Fruit fly (Drosophila melanogaster) whole organism, embryonic: ENCODE data around the gene Pak.

Source experiments
- Atf6 ChIP-seq: fragments of 200-800 bp; sonication (Bioruptor generic); IDR thresholded peaks from 2 replicates; pipeline ENCODE4 v1.3.6; 2022; ENCODE audit warnings: missing biosample characterization, missing genetic modification characterization
- B-H1 ChIP-seq: fragments of 200-800 bp; sonication (Bioruptor generic); IDR thresholded peaks from 3 replicates; pipeline ENCODE4 v1.3.6; 2022; ENCODE audit warnings: missing biosample characterization, missing genetic modification characterization
- CG11723 ChIP-seq: fragments of 200-800 bp; sonication (Bioruptor generic); optimal IDR thresholded peaks from 2 replicates; lab custom pipeline; 2017; ENCODE audit warnings: missing biosample characterization, mild to moderate bottlenecking, missing genetic modification characterization
- CG12104 ChIP-seq: fragments of 200-800 bp; sonication (Bioruptor generic); optimal IDR thresholded peaks from 3 replicates; lab custom pipeline; 2016; ENCODE audit warnings: missing biosample characterization, missing genetic modification characterization
- CG13287 ChIP-seq: fragments of 200-800 bp; sonication (Bioruptor generic); IDR thresholded peaks from 2 replicates; pipeline ENCODE4 v1.3.6; 2022; ENCODE audit warnings: missing biosample characterization, missing genetic modification characterization; ENCODE audit not compliant: partially characterized antibody
- CG13296 ChIP-seq: fragments of 200-800 bp; sonication (Bioruptor generic); optimal IDR thresholded peaks from 3 replicates; lab custom pipeline; 2018; ENCODE audit warnings: missing biosample characterization, mild to moderate bottlenecking, missing genetic modification characterization
- CG14050 ChIP-seq: fragments of 200-800 bp; sonication (Bioruptor generic); IDR thresholded peaks from 3 replicates; pipeline ENCODE4 v1.3.6; 2022; ENCODE audit warnings: missing biosample characterization, missing genetic modification characterization
- CG17385 ChIP-seq: fragments of 200-800 bp; sonication (Bioruptor generic); optimal IDR thresholded peaks from 3 replicates; lab custom pipeline; 2018; ENCODE audit warnings: missing biosample characterization, mild to moderate bottlenecking, missing genetic modification characterization
- CG1792 ChIP-seq: fragments of 200-800 bp; sonication (Bioruptor generic); optimal IDR thresholded peaks from 2 replicates; lab custom pipeline; 2016; ENCODE audit warnings: missing biosample characterization, missing genetic modification characterization
- CG2875 ChIP-seq: fragments of 200-800 bp; sonication (Bioruptor generic); optimal IDR thresholded peaks from 2 replicates; lab custom pipeline; 2017; ENCODE audit warnings: missing biosample characterization, mild to moderate bottlenecking, missing genetic modification characterization, missing genetic modification reagents
- CG30431 ChIP-seq: fragments of 200-800 bp; sonication (Bioruptor generic); optimal IDR thresholded peaks from 2 replicates; lab custom pipeline; 2017; ENCODE audit warnings: missing biosample characterization, missing genetic modification characterization
- CG31224 ChIP-seq: fragments of 200-800 bp; sonication (Bioruptor generic); IDR thresholded peaks from 2 replicates; pipeline ENCODE4 v1.3.6; 2022; ENCODE audit warnings: missing biosample characterization, missing genetic modification characterization
- CG31441 ChIP-seq: fragments of 200-800 bp; sonication (Bioruptor generic); IDR thresholded peaks from 2 replicates; pipeline ENCODE4 v1.3.6; 2022; ENCODE audit warnings: missing biosample characterization, missing genetic modification characterization
- CG3163 ChIP-seq: fragments of 200-800 bp; sonication (Bioruptor generic); optimal IDR thresholded peaks from 3 replicates; lab custom pipeline; 2016; ENCODE audit warnings: missing biosample characterization, missing genetic modification characterization
- CG33557 ChIP-seq: fragments of 200-800 bp; sonication (Bioruptor generic); optimal IDR thresholded peaks from 2 replicates; lab custom pipeline; 2019; ENCODE audit warnings: missing biosample characterization, mild to moderate bottlenecking, missing genetic modification characterization, moderate library complexity
- CG4404 ChIP-seq: fragments of 200-800 bp; sonication (Bioruptor generic); IDR thresholded peaks from 2 replicates; pipeline ENCODE4 v1.3.6; 2022; ENCODE audit warnings: missing biosample characterization, missing genetic modification characterization
- CG7556 ChIP-seq: fragments of 200-800 bp; sonication (Bioruptor generic); optimal IDR thresholded peaks from 2 replicates; lab custom pipeline; 2017; ENCODE audit warnings: missing biosample characterization, mild to moderate bottlenecking, missing genetic modification characterization
- CG9727 ChIP-seq: fragments of 200-800 bp; sonication (Bioruptor generic); optimal IDR thresholded peaks from 3 replicates; lab custom pipeline; 2017; ENCODE audit warnings: missing biosample characterization, mild to moderate bottlenecking, missing genetic modification characterization
- CG9797 ChIP-seq: fragments of 200-800 bp; sonication (Bioruptor generic); optimal IDR thresholded peaks from 3 replicates; lab custom pipeline; 2018; ENCODE audit warnings: missing biosample characterization, mild to moderate bottlenecking, missing genetic modification characterization
- Chrac-16 ChIP-seq: fragments of 200-800 bp; sonication (Bioruptor generic); optimal IDR thresholded peaks from 3 replicates; lab custom pipeline; 2016; ENCODE audit warnings: missing biosample characterization, missing genetic modification characterization
- Dip2 ChIP-seq: fragments of 200-800 bp; sonication (Bioruptor generic); IDR thresholded peaks from 2 replicates; pipeline ENCODE4 v1.3.6; 2022; ENCODE audit warnings: missing biosample characterization, missing genetic modification characterization
- Dp ChIP-seq: fragments of 200-800 bp; sonication (Bioruptor generic); optimal IDR thresholded peaks from 2 replicates; lab custom pipeline; 2018; ENCODE audit warnings: missing biosample characterization, mild to moderate bottlenecking, missing genetic modification characterization, moderate library complexity
- Elba2 ChIP-seq: fragments of 200-800 bp; sonication (Bioruptor generic); optimal IDR thresholded peaks from 3 replicates; lab custom pipeline; 2016; ENCODE audit warnings: missing biosample characterization, missing genetic modification characterization
- Gsc ChIP-seq: fragments of 200-800 bp; sonication (Bioruptor generic); IDR thresholded peaks from 2 replicates; pipeline ENCODE4 v1.3.6; 2022; ENCODE audit warnings: missing biosample characterization, missing genetic modification characterization
- Mes4 ChIP-seq: fragments of 200-800 bp; sonication (Bioruptor generic); optimal IDR thresholded peaks from 2 replicates; lab custom pipeline; 2016; ENCODE audit warnings: missing biosample characterization, missing genetic modification characterization
- Ptx1 ChIP-seq: fragments of 200-800 bp; sonication (Bioruptor generic); IDR thresholded peaks from 2 replicates; pipeline ENCODE4 v1.3.6; 2022; ENCODE audit warnings: missing biosample characterization, missing genetic modification characterization
- Sin3A ChIP-seq: fragments of >200 bp; optimal IDR thresholded peaks from 2 replicates; lab custom pipeline; 2018
- Sox102F ChIP-seq: fragments of 200-800 bp; sonication (Bioruptor generic); optimal IDR thresholded peaks from 2 replicates; lab custom pipeline; 2018; ENCODE audit warnings: missing biosample characterization, mild to moderate bottlenecking, missing genetic modification characterization, moderate library complexity
- ap ChIP-seq: fragments of 200-800 bp; sonication (Bioruptor generic); IDR thresholded peaks from 2 replicates; pipeline ENCODE4 v1.3.6; 2022; ENCODE audit warnings: missing biosample characterization, missing genetic modification characterization
- br ChIP-seq: fragments of >200 bp; optimal IDR thresholded peaks from 2 replicates; lab custom pipeline; 2017
- cg ChIP-seq: fragments of 200-800 bp; sonication (Bioruptor generic); optimal IDR thresholded peaks from 3 replicates; lab custom pipeline; 2019; ENCODE audit warnings: missing biosample characterization, mild to moderate bottlenecking, missing genetic modification characterization, moderate library complexity
- dimm ChIP-seq: fragments of 200-800 bp; sonication (Bioruptor generic); IDR thresholded peaks from 2 replicates; pipeline ENCODE4 v1.3.6; 2022; ENCODE audit warnings: missing biosample characterization, missing genetic modification characterization
- ems ChIP-seq: fragments of 200-800 bp; sonication (Bioruptor generic); optimal IDR thresholded peaks from 3 replicates; lab custom pipeline; 2016; ENCODE audit warnings: missing biosample characterization, missing genetic modification characterization
- ewg ChIP-seq: fragments of 200-800 bp; sonication (Bioruptor generic); optimal IDR thresholded peaks from 3 replicates; lab custom pipeline; 2017; ENCODE audit warnings: mild to moderate bottlenecking, missing biosample characterization, missing genetic modification reagents, missing genetic modification characterization
- inv ChIP-seq: fragments of 200-800 bp; sonication (Bioruptor generic); IDR thresholded peaks from 2 replicates; pipeline ENCODE4 v1.3.6; 2022; ENCODE audit warnings: missing biosample characterization, missing genetic modification characterization; ENCODE audit not compliant: partially characterized antibody
- jigr1 ChIP-seq: fragments of 200-800 bp; sonication (Bioruptor generic); IDR thresholded peaks from 3 replicates; pipeline ENCODE4 v1.3.6; 2022; ENCODE audit warnings: missing biosample characterization, missing genetic modification characterization
- lbe ChIP-seq: fragments of 200-800 bp; sonication (Bioruptor generic); optimal IDR thresholded peaks from 2 replicates; lab custom pipeline; 2016; ENCODE audit warnings: missing biosample characterization, mild to moderate bottlenecking, missing genetic modification characterization
- lilli ChIP-seq: fragments of 200-800 bp; sonication (Bioruptor generic); optimal IDR thresholded peaks from 3 replicates; lab custom pipeline; 2016; ENCODE audit warnings: missing biosample characterization, missing genetic modification characterization
- lola ChIP-seq, 3 experiments: fragments of >200 bp in 2 of 3; fragments of 200-800 bp in 1 of 3; sonication (Bioruptor generic) in 1 of 3; optimal IDR thresholded peaks; 2 replicates each; lab custom pipeline; 2017 to 2019; ENCODE audit warnings: missing biosample characterization in 3 of 3, missing genetic modification characterization in 3 of 3, mild to moderate bottlenecking in 1 of 3, moderate library complexity in 1 of 3
- maf-S ChIP-seq: fragments of 200-800 bp; sonication (Bioruptor generic); optimal IDR thresholded peaks from 2 replicates; lab custom pipeline; 2016; ENCODE audit warnings: missing biosample characterization, missing genetic modification characterization
- pan ChIP-seq, 4 experiments: fragments of >200 bp in 3 of 4; fragments of 200-800 bp in 1 of 4; sonication (Bioruptor generic) in 1 of 4; optimal IDR thresholded peaks in 3 of 4; IDR thresholded peaks in 1 of 4; 2 replicates each; pipeline versions ENCODE4 v1.3.6 to Lab custom; 2017 to 2022; ENCODE audit warnings: missing biosample characterization in 2 of 4, missing genetic modification characterization in 2 of 4, mixed read lengths in 1 of 4
- pho ChIP-seq: fragments of 200-800 bp; sonication (Bioruptor generic); optimal IDR thresholded peaks from 2 replicates; lab custom pipeline; 2016; ENCODE audit warnings: missing biosample characterization, missing genetic modification characterization
- pnt ChIP-seq: fragments of 200-800 bp; sonication (Bioruptor generic); optimal IDR thresholded peaks from 3 replicates; lab custom pipeline; 2016; ENCODE audit warnings: missing biosample characterization, missing genetic modification characterization
- prd ChIP-seq, 3 experiments: fragments of >200 bp in 2 of 3; fragments of 200-800 bp in 1 of 3; sonication (Bioruptor generic) in 1 of 3; optimal IDR thresholded peaks in 2 of 3; IDR thresholded peaks in 1 of 3; 2 replicates in 2 of 3; 3 replicates in 1 of 3; pipeline versions ENCODE4 v1.3.6 to Lab custom; 2017 to 2022; ENCODE audit warnings: missing biosample characterization in 1 of 3, missing genetic modification characterization in 1 of 3
- rib ChIP-seq: fragments of 200-800 bp; sonication (Bioruptor generic); IDR thresholded peaks from 2 replicates; pipeline ENCODE4 v1.3.6; 2022; ENCODE audit warnings: missing biosample characterization, missing genetic modification characterization
- slbo ChIP-seq: fragments of 200-800 bp; sonication (Bioruptor generic); IDR thresholded peaks from 2 replicates; pipeline ENCODE4 v1.3.6; 2022; ENCODE audit warnings: missing biosample characterization, missing genetic modification characterization
- tap ChIP-seq: fragments of 200-800 bp; optimal IDR thresholded peaks from 3 replicates; lab custom pipeline; 2019; ENCODE audit warnings: missing biosample characterization, mild to moderate bottlenecking, missing genetic modification characterization, moderate library complexity
- tio ChIP-seq: fragments of 200-800 bp; sonication (Bioruptor generic); optimal IDR thresholded peaks from 2 replicates; lab custom pipeline; 2017; ENCODE audit warnings: missing biosample characterization, missing genetic modification characterization, inconsistent platforms
- unc-4 ChIP-seq: fragments of 200-800 bp; sonication (Bioruptor generic); IDR thresholded peaks from 2 replicates; pipeline ENCODE4 v1.3.6; 2022; ENCODE audit warnings: missing biosample characterization, missing genetic modification characterization; ENCODE audit not compliant: partially characterized antibody
- vnd ChIP-seq: fragments of 200-800 bp; sonication (Bioruptor generic); IDR thresholded peaks from 3 replicates; pipeline ENCODE4 v1.3.6; 2022; ENCODE audit warnings: missing biosample characterization, missing genetic modification characterization; ENCODE audit not compliant: partially characterized antibody

Gene Pak

DNA sequence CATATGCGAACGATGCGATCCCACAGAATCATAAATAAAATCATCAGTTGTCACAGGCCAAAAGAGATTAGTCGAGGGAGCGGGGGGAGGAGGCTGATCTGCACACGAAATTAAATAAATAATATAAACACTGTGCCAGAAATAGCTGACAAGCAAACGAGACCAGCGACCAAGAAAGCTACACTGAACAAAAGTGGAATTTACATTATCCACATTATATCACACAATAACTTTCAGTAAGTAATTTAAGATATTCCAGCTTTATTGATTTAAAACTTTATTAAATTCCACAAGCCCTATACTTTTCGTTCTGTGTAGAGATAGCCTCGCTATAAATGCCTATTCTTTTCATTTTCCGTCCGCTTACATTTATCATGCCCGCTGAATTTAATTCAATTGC is 53.5 kb downstream of the Pak start (continued):
- TF ChIP-seq CG31224 = peak; percentile 79; the same call in 1 of the 2 replicates
- TF ChIP-seq vnd (GFP tag; lab: Robert Waterston, UW) = no peak
- peak; percentile 67 for TF ChIP-seq Chrac-16 (GFP tag; lab: Kevin White, UChicago)
- peak; percentile 28 for TF ChIP-seq CG1792 (GFP tag; lab: Kevin White, UChicago)
- no peak for TF ChIP-seq pho (GFP tag; lab: Kevin White, UChicago)
- TF ChIP-seq Atf6 = peak; percentile 87
- peak; percentile 68 for TF ChIP-seq ems (GFP tag; lab: Kevin White, UChicago)
- TF ChIP-seq ewg = peak; percentile 67
- TF ChIP-seq CG4404 (GFP tag; lab: Robert Waterston, UW) = peak; percentile 66
- peak; percentile 68 for TF ChIP-seq maf-S (GFP tag; lab: Kevin White, UChicago)
- no peak for TF ChIP-seq CG13287 (GFP tag; lab: Robert Waterston, UW)
- no peak for TF ChIP-seq Gsc (GFP tag; lab: Robert Waterston, UW)
- TF ChIP-seq CG31441 (GFP tag; lab: Robert Waterston, UW) = peak; percentile 85
- peak; percentile 68 for TF ChIP-seq pnt (GFP tag; lab: Kevin White, UChicago)
- peak; percentile 78 for TF ChIP-seq CG14050 (GFP tag; lab: Robert Waterston, UW)
- TF ChIP-seq cg (GFP tag; lab: Kevin White, UChicago) = no peak
- no peak for TF ChIP-seq Elba2
- peak; percentile 51 for TF ChIP-seq CG12104 (GFP tag; lab: Kevin White, UChicago)
- no peak for TF ChIP-seq prd (optimal IDR thresholded peaks at IDR 0.05; lab: Kevin White, UChicago)
- TF ChIP-seq prd (GFP tag; IDR thresholded peaks at IDR 0.05; lab: Robert Waterston, UW) = peak; percentile 90
- peak; percentile 63 for TF ChIP-seq CG13296
- TF ChIP-seq Sin3A (lab: Kevin White, UChicago) = no peak
- TF ChIP-seq lola (GFP tag; optimal IDR thresholded peaks at IDR 0.05; lab: Kevin White, UChicago) = peak in 1 of 3 experiments; percentile 60
- peak; percentile 40 for TF ChIP-seq Mes4 (GFP tag; lab: Kevin White, UChicago)
- TF ChIP-seq ap (GFP tag; lab: Robert Waterston, UW) = peak; percentile 85
- peak; percentile 49 for TF ChIP-seq CG30431 (GFP tag; lab: Kevin White, UChicago)
- peak; percentile 93 for TF ChIP-seq Ptx1 (GFP tag; lab: Robert Waterston, UW)
- peak; percentile 65 for TF ChIP-seq tio (GFP tag; lab: Kevin White, UChicago)
- TF ChIP-seq lilli = peak; percentile 83
- TF ChIP-seq CG11723 (GFP tag; lab: Kevin White, UChicago) = peak; percentile 66
- no peak for TF ChIP-seq jigr1
- TF ChIP-seq CG33557 (GFP tag; lab: Kevin White, UChicago) = no peak
- no peak for TF ChIP-seq CG9797 (GFP tag; lab: Kevin White, UChicago)
- no peak for TF ChIP-seq pan (optimal IDR thresholded peaks at IDR 0.05; lab: Kevin White, UChicago)
- peak in 1 of 2 experiments; percentile 91 for TF ChIP-seq pan (GFP tag; optimal IDR thresholded peaks at IDR 0.05 in 1 of 2, IDR thresholded peaks at IDR 0.05 in 1 of 2)
- peak; percentile 70 for TF ChIP-seq tap (tag; lab: Kevin White, UChicago)
- TF ChIP-seq B-H1 = peak; percentile 87; the same call in 2 of the 3 replicates
- no peak for TF ChIP-seq unc-4 (GFP tag; lab: Robert Waterston, UW)
- peak; percentile 52 for TF ChIP-seq lbe (GFP tag; lab: Kevin White, UChicago)
- TF ChIP-seq dimm = no peak
- peak; percentile 79 for TF ChIP-seq CG17385 (GFP tag; lab: Kevin White, UChicago)
- no peak for TF ChIP-seq Dip2 (GFP tag; lab: Robert Waterston, UW)
- TF ChIP-seq CG2875 (GFP tag; lab: Kevin White, UChicago) = peak; percentile 65
- TF ChIP-seq Dp (GFP tag; lab: Kevin White, UChicago) = no peak
- peak; percentile 89 for TF ChIP-seq Sox102F
- TF ChIP-seq slbo = peak; percentile 93
- TF ChIP-seq CG9727 (GFP tag; lab: Kevin White, UChicago) = peak; percentile 81
- no peak for TF ChIP-seq inv (GFP tag; lab: Robert Waterston, UW)
- TF ChIP-seq CG3163 (GFP tag; lab: Kevin White, UChicago) = peak; percentile 35
- TF ChIP-seq rib (GFP tag; lab: Robert Waterston, UW) = no peak; the same call in 1 of the 2 replicates
- no peak for TF ChIP-seq br (lab: Kevin White, UChicago)
- peak; percentile 79 for TF ChIP-seq CG7556 (GFP tag; lab: Kevin White, UChicago)
